Worm (Caenorhabditis elegans) whole organism, L4/young adult: ENCODE data around the gene C18H7.7.

ENCODE experiments used
- W03F9.2 ChIP-seq: fragments of 150-350 bp; optimal IDR thresholded peaks from 2 replicates; lab custom pipeline; 2014; ENCODE audit warnings: missing biosample characterization, missing genetic modification characterization
- dao-5 ChIP-seq: sonication (generic microtip); optimal IDR thresholded peaks from 2 replicates; lab custom pipeline; 2016; ENCODE audit warnings: missing genotype, missing genetic modification characterization, moderate library complexity, missing compliant biosample characterization
- him-1 ChIP-seq: sonication (generic microtip); optimal IDR thresholded peaks from 2 replicates; lab custom pipeline; 2016; ENCODE audit warnings: missing genotype, missing genetic modification reagents, missing genetic modification characterization, missing compliant biosample characterization

The C18H7.7 gene

DNA sequence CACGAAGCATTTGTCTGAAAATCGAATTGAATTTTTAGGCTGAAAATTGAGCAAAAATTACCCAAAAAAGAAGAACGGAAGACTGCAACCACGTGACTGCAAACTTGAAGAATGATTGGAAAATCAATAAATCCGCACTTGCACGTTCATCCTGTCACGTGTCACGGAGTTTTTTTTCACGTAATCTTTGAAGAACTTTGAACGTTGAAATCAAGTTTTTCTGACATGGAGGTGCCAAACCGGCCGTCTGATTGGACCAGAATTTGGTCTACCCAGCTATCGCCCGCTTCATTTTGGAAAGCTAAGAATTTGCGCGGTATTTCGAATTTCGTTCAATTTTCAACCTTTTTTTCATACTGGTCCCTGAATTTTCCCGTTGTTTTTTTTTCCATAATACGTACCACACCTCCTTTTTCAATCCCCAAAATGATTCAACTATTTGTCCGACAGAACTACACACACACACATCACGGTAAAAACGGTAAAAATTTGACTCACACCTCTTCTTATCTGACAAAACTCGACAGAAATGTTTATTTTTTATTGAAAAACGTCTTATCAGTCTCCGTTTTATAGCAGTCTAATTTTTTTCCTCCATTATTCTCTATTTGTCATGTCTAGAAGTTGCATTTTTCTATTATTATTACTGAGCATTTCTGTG is at the start of gene C18H7.7, which contains the start of gene C18H7.11:
TSS of gene C18H7.7 (minus strand) at position 101 of the 661 bp plus-strand sequence.
TSS of gene C18H7.11 (plus strand) at position 611 of the 661 bp plus-strand sequence.
- no peak for TF ChIP-seq dao-5 (tag; lab: Kevin White, UChicago)
- no peak for TF ChIP-seq W03F9.2
- no peak for TF ChIP-seq him-1 (tag; lab: Kevin White, UChicago)

DNA sequence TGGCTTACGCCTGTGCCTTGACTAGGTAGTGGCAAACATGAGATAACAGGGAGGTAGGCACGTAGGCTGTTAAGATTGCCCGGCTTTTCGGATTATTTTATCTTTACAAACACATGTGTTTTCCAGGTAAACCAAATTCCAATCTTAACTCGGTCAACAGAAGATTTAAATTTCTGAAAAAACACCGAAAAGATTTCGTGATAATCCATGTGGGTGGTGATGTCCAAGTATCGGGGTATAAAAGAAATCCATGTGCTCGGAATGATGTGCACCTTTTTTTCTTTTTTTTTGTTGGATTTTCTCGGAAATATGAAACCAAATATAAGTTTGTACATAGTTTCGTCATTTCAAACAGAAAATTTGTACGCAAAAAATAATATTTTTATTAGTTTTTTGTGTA is 47.3 kb upstream of the C18H7.7 start:
- TF ChIP-seq dao-5 (tag; lab: Kevin White, UChicago) (no peak), him-1 (tag; lab: Kevin White, UChicago) (no peak), W03F9.2 (no peak)

DNA sequence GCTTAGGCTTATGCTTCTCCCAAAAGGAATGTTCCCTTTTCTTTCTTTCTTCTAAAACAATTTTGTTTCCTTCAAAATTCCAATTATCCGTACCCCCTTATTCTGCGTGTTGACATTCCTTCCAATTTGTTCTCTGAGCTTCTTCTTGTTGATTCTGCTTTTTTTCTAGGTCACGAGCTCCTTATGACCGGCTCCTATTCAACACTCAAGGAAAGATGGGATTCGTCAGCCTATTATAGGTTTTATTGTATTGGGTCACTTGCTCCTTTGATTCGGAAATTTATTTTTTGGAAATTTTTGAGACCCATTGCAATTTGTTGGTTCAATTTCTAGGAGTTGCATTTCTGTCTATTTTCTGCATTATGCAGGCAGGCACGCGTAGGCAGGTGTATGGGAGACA is 43.0 kb upstream of the C18H7.7 start:
- TF ChIP-seq dao-5 (tag; lab: Kevin White, UChicago) (no peak), him-1 (tag; lab: Kevin White, UChicago) (no peak), W03F9.2 (no peak)

- no peak for TF ChIP-seq dao-5 (tag; lab: Kevin White, UChicago)
- TF ChIP-seq him-1 (tag; lab: Kevin White, UChicago) = no peak
- TF ChIP-seq W03F9.2 = no peak
Measured at ce11 chrIV:633565-633964, 37.4 kb upstream of the C18H7.7 start.

DNA sequence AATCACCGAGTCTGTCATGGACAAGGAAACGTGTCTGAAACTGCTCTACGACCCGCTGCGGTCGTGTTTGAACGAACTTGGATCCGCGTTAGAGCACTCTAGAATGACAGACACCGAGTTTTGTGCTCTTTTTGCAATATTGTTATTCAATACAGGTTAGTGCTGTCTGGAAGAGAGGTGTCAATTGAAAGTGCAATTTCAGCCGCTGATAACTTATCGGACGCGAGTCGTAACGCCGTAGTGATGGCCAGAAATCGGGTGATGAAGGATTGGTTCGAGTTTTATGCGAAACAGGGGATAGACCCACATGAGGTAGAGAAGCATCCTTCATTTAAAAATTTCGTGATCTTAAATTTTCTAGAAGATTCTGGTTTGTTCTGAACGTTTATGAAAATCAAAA is 35.7 kb upstream of the C18H7.7 start:
- TF ChIP-seq him-1 (tag; lab: Kevin White, UChicago) (no peak), dao-5 (tag; lab: Kevin White, UChicago) (no peak), W03F9.2 (no peak)

DNA sequence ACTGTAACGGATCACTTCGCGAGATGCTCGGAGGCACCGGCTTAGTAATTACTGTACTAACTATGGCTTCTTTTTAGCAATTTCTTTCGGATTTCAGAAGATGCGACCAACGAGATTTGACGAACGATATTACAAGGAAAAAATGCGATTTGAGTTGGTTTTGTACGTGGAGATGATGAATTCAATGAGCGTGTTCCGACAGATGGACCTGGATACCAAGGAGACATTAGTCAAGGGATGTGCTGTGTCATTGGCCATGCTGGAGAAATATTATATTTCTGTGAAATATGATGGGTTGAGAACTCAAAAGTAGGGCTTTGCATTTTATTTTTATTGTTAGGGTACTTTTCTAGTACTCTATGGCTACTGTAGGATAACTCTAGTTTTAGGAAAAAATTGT is 34.4 kb upstream of the C18H7.7 start:
- TF ChIP-seq him-1 (tag; lab: Kevin White, UChicago) (no peak), dao-5 (tag; lab: Kevin White, UChicago) (no peak), W03F9.2 (no peak)

ce11 chrIV:627237-627636 is 31.0 kb upstream of the C18H7.7 start, which contains the start of gene nhr-76:
Gene nhr-76 (plus strand): TSS chrIV:627537.
- TF ChIP-seq W03F9.2 (no peak), dao-5 (tag; lab: Kevin White, UChicago) (no peak), him-1 (tag; lab: Kevin White, UChicago) (no peak)

DNA sequence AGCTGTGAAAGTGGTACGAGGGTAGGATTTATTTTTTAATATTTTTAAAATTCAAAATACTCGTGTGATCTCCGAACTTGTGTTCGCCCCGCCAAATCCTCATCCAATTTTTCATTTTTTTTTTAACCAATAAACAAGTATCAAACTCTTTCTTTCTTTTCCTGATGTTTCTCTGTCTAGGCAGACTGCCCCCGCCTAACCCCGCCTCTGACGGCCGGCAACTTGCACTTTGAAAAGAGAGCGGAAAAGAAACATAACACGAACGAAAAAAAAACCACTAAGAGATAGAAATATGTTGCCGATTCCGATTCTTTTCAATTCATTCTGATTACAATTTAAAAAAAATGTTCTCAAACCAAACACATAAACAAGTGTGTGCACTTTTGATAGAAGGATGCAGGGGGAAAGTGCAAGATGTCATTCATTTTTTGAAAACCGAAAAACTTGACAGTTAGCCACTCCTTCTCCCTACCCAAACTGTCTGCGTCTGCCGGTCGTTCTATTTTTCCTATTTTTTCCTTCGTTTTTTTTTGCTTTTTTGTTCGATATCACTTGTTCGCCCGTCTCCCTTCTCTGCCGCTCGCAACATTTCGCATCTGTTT is 29.9 kb upstream of the C18H7.7 start:
- no peak for TF ChIP-seq W03F9.2
- TF ChIP-seq dao-5 (tag; lab: Kevin White, UChicago) = no peak
- no peak for TF ChIP-seq him-1 (tag; lab: Kevin White, UChicago)

ce11 chrIV:623876-624275 is 27.7 kb upstream of the C18H7.7 start:
- no peak for TF ChIP-seq W03F9.2
- no peak for TF ChIP-seq him-1 (tag; lab: Kevin White, UChicago)
- TF ChIP-seq dao-5 (tag; lab: Kevin White, UChicago) = no peak

ce11 chrIV:622989-623388 is 26.8 kb upstream of the C18H7.7 start:
- TF ChIP-seq W03F9.2 (no peak), him-1 (tag; lab: Kevin White, UChicago) (no peak), dao-5 (tag; lab: Kevin White, UChicago) (no peak)

DNA sequence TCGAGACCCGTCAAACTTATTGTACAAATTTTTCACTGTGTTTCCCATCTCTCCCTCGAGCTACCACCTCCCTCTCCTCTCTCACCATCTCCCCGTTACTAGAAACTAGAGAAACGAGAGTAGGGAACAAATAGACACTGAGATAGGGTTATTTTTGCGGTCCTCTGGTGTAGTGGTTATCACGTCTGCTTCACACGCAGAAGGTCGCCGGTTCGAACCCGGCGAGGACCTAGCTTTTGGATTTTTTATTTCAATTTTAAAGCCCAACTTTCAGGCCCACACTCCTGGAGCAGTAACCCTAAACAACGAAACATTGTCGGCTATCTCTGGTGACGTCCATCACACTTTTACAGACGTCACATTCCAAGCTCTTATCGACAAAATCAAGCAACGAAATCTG is 24.1 kb upstream of the C18H7.7 start:
- no peak for TF ChIP-seq W03F9.2
- peak; percentile 56 for TF ChIP-seq him-1 (tag; lab: Kevin White, UChicago)
- TF ChIP-seq dao-5 (tag; lab: Kevin White, UChicago) = peak; percentile 48

ce11 chrIV:619766-620165 is 23.6 kb upstream of the C18H7.7 start:
- TF ChIP-seq dao-5 (tag; lab: Kevin White, UChicago) (no peak), him-1 (tag; lab: Kevin White, UChicago) (no peak), W03F9.2 (no peak)

- TF ChIP-seq W03F9.2 (no peak), dao-5 (tag; lab: Kevin White, UChicago) (no peak), him-1 (tag; lab: Kevin White, UChicago) (no peak)
Measured at ce11 chrIV:615244-615643, 19.1 kb upstream of the C18H7.7 start, which contains the start of gene C18H7.1. Gene C18H7.1 (plus strand): TSS chrIV:615544.

DNA sequence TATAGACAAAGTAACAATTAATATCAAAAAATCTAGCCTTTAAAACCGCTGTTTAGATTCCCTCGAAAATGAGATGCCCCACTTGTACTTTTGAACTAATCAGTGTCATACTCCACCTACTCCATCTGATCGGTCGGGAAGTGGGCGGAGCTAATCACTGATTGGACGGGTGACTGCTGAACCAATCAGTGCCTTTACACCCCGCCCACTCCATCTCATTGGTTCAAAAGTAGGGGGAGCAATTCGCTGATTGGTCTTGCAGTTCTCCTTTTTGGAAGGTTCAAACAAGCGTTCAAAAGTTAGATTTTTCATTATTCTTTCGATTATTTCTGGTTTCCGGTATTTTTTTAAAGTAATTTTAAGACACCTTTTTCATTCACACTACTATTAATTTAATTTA is 17.0 kb upstream of the C18H7.7 start:
- TF ChIP-seq him-1 (tag; lab: Kevin White, UChicago) = no peak
- no peak for TF ChIP-seq W03F9.2
- TF ChIP-seq dao-5 (tag; lab: Kevin White, UChicago) = no peak
